Worm (Caenorhabditis elegans) whole organism, L1 larva: ENCODE measurements around the gene Y37E11AL.12.

Source experiments
- C04F5.9 ChIP-seq: sonication (generic microtip); optimal IDR thresholded peaks from 2 replicates; lab custom pipeline; 2016; ENCODE audit warnings: missing genetic modification characterization, missing compliant biosample characterization
- C34B4.2 ChIP-seq: sonication (generic microtip); optimal IDR thresholded peaks from 2 replicates; lab custom pipeline; 2017; ENCODE audit warnings: mild to moderate bottlenecking, missing genetic modification characterization, missing compliant biosample characterization
- aha-1 ChIP-seq: fragments of 150-350 bp; optimal IDR thresholded peaks from 2 replicates; lab custom pipeline; 2014; ENCODE audit warnings: missing biosample characterization, missing genetic modification characterization
- alr-1 ChIP-seq: fragments of 200-800 bp; sonication (Bioruptor generic); optimal IDR thresholded peaks from 2 replicates; lab custom pipeline; 2018; ENCODE audit warnings: borderline replicate concordance, mild to moderate bottlenecking, missing genetic modification characterization, missing compliant biosample characterization
- blmp-1 ChIP-seq: fragments of 150-350 bp; optimal IDR thresholded peaks from 2 replicates; lab custom pipeline; 2014; ENCODE audit warnings: missing biosample characterization, missing genetic modification characterization
- ceh-63 ChIP-seq: fragments of 200-800 bp; sonication (Bioruptor generic); optimal IDR thresholded peaks from 2 replicates; lab custom pipeline; 2018; ENCODE audit warnings: mild to moderate bottlenecking, missing genetic modification characterization, missing compliant biosample characterization
- ceh-88 ChIP-seq: fragments of 200-800 bp; sonication (Bioruptor generic); IDR thresholded peaks from 2 replicates; pipeline ENCODE4 v1.3.6; 2022; ENCODE audit warnings: missing genetic modification characterization, missing compliant biosample characterization
- ceh-90 ChIP-seq: sonication (generic microtip); optimal IDR thresholded peaks from 2 replicates; lab custom pipeline; 2016; ENCODE audit warnings: missing genetic modification characterization, missing compliant biosample characterization
- dsc-1 ChIP-seq: sonication (generic microtip); optimal IDR thresholded peaks from 2 replicates; lab custom pipeline; 2016; ENCODE audit warnings: mild to moderate bottlenecking, missing genetic modification characterization, missing compliant biosample characterization
- efl-3 ChIP-seq: fragments of 200-800 bp; sonication (Bioruptor generic); optimal IDR thresholded peaks from 2 replicates; lab custom pipeline; 2018; ENCODE audit warnings: mild to moderate bottlenecking, missing genetic modification characterization, missing compliant biosample characterization
- egl-13 ChIP-seq: sonication (generic microtip); optimal IDR thresholded peaks from 2 replicates; lab custom pipeline; 2016; ENCODE audit warnings: missing genotype, missing genetic modification reagents, missing genetic modification characterization, missing compliant biosample characterization
- elt-2 ChIP-seq: sonication (generic microtip); optimal IDR thresholded peaks from 2 replicates; lab custom pipeline; 2016; ENCODE audit warnings: missing genetic modification characterization, mild to moderate bottlenecking, inconsistent platforms, missing compliant biosample characterization, missing genetic modification reagents
- elt-3 ChIP-seq, 6 experiments: fragments of 150-350 bp in 1 of 6; sonication (generic microtip); optimal IDR thresholded peaks; 2 replicates each; lab custom pipeline; 2017 to 2018; ENCODE audit warnings: missing biosample characterization in 6 of 6, missing genetic modification characterization in 6 of 6, inconsistent platforms in 1 of 6
- ets-5 ChIP-seq: fragments of 200-800 bp; sonication (Bioruptor generic); IDR thresholded peaks from 2 replicates; pipeline ENCODE4 v1.3.6; 2022; ENCODE audit warnings: missing genetic modification characterization, missing compliant biosample characterization
- fkh-4 ChIP-seq: sonication (generic microtip); optimal IDR thresholded peaks from 2 replicates; lab custom pipeline; 2016; ENCODE audit warnings: missing compliant biosample characterization, missing genetic modification characterization, borderline replicate concordance
- grh-1 ChIP-seq: fragments of 200-800 bp; sonication (Bioruptor generic); IDR thresholded peaks from 2 replicates; pipeline ENCODE4 v1.3.6; 2022; ENCODE audit warnings: missing genetic modification reagents, missing genetic modification characterization, missing compliant biosample characterization
- hlh-4 ChIP-seq: sonication (generic microtip); optimal IDR thresholded peaks from 2 replicates; lab custom pipeline; 2016; ENCODE audit warnings: mild to moderate bottlenecking, missing genetic modification characterization, missing compliant biosample characterization
- isw-1 ChIP-seq: fragments of 200-800 bp; sonication (Bioruptor generic); IDR thresholded peaks from 2 replicates; pipeline ENCODE4 v1.3.6; 2022; ENCODE audit warnings: missing genetic modification characterization, missing compliant biosample characterization
- lin-35 ChIP-seq, 2 experiments: fragments of 150-350 bp; optimal IDR thresholded peaks; 2 replicates each; lab custom pipeline; 2014; ENCODE audit warnings: missing biosample characterization in 2 of 2, missing genetic modification characterization in 2 of 2, missing genetic modification reagents in 2 of 2
- lir-3 ChIP-seq: sonication (generic microtip); optimal IDR thresholded peaks from 2 replicates; lab custom pipeline; 2016; ENCODE audit warnings: mild to moderate bottlenecking, missing genetic modification characterization, moderate library complexity, missing compliant biosample characterization; ENCODE audit not compliant: poor library complexity
- mdl-1 ChIP-seq, 2 experiments: fragments of 150-350 bp; optimal IDR thresholded peaks; 2 replicates each; lab custom pipeline; 2014 to 2017; ENCODE audit warnings: missing biosample characterization in 2 of 2, missing genetic modification characterization in 2 of 2, inconsistent platforms in 1 of 2
- mep-1 ChIP-seq: fragments of 150-350 bp; optimal IDR thresholded peaks from 2 replicates; lab custom pipeline; 2014; ENCODE audit warnings: missing biosample characterization, missing genetic modification characterization
- nhr-11 ChIP-seq: fragments of 150-350 bp; optimal IDR thresholded peaks from 2 replicates; lab custom pipeline; 2014; ENCODE audit warnings: missing biosample characterization, missing genetic modification characterization
- nhr-20 ChIP-seq: sonication (generic microtip); optimal IDR thresholded peaks from 2 replicates; lab custom pipeline; 2016; ENCODE audit warnings: mild to moderate bottlenecking, missing genetic modification characterization, missing compliant biosample characterization
- nhr-28 ChIP-seq: fragments of 150-350 bp; optimal IDR thresholded peaks from 2 replicates; lab custom pipeline; 2014; ENCODE audit warnings: missing biosample characterization, missing genetic modification characterization
- nhr-71 ChIP-seq: sonication (generic microtip); optimal IDR thresholded peaks from 2 replicates; lab custom pipeline; 2016; ENCODE audit warnings: mild to moderate bottlenecking, missing genetic modification characterization, moderate library complexity, missing compliant biosample characterization
- nhr-84 ChIP-seq: sonication (generic microtip); optimal IDR thresholded peaks from 2 replicates; lab custom pipeline; 2017; ENCODE audit warnings: missing biosample characterization, missing genetic modification characterization
- pax-3 ChIP-seq: fragments of 200-800 bp; sonication (Bioruptor generic); optimal IDR thresholded peaks from 2 replicates; lab custom pipeline; 2018; ENCODE audit warnings: mild to moderate bottlenecking, missing genetic modification characterization, moderate library complexity, missing compliant biosample characterization
- pqm-1 ChIP-seq: sonication (generic microtip); optimal IDR thresholded peaks from 3 replicates; lab custom pipeline; 2017; ENCODE audit warnings: missing biosample characterization, missing genetic modification characterization
- skn-1 ChIP-seq: fragments of 150-350 bp; optimal IDR thresholded peaks from 2 replicates; lab custom pipeline; 2014; ENCODE audit warnings: missing biosample characterization, missing genetic modification characterization
- snpc-4 ChIP-seq: fragments of 150-350 bp; optimal IDR thresholded peaks from 2 replicates; lab custom pipeline; 2014; ENCODE audit warnings: missing biosample characterization, missing genetic modification characterization
- snu-23 ChIP-seq: sonication (generic microtip); optimal IDR thresholded peaks from 2 replicates; lab custom pipeline; 2016; ENCODE audit warnings: missing genetic modification characterization, missing compliant biosample characterization
- sox-4 ChIP-seq: sonication (generic microtip); optimal IDR thresholded peaks from 2 replicates; lab custom pipeline; 2016; ENCODE audit warnings: missing genetic modification characterization, missing compliant biosample characterization
- unc-130 ChIP-seq: fragments of 150-350 bp; optimal IDR thresholded peaks from 2 replicates; lab custom pipeline; 2017; ENCODE audit warnings: missing biosample characterization, missing genetic modification characterization, inconsistent platforms
- unc-86 ChIP-seq: sonication (generic microtip); optimal IDR thresholded peaks from 2 replicates; lab custom pipeline; 2016; ENCODE audit warnings: missing genetic modification characterization, missing compliant biosample characterization
- zag-1 ChIP-seq: fragments of 150-350 bp; optimal IDR thresholded peaks from 2 replicates; lab custom pipeline; 2014; ENCODE audit warnings: missing biosample characterization, missing genetic modification characterization
- zip-4 ChIP-seq: fragments of 200-800 bp; sonication (Bioruptor generic); optimal IDR thresholded peaks from 2 replicates; lab custom pipeline; 2018; ENCODE audit warnings: mild to moderate bottlenecking, missing genetic modification characterization, moderate library complexity, missing compliant biosample characterization

Gene Y37E11AL.12

DNA sequence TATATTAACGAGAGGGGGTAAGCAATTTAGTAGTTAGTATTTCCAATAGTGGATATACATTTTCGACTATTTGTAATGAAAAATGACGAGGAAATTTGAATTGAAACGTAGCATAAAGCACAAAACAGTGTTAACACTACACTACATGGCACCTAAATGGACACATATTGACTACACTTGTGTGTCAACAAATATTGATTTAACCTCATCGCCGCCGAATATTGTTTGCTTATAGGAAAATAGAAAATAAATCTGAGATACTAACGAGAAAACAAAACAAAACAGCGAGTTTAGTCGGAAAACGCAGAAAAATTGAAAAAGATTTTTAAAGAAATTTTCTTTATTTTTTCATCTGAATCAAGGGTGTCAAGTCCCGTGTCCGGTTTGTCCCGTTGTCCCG is 18.9 kb upstream of the Y37E11AL.12 start:
- no peak for TF ChIP-seq zip-4 (GFP tag; lab: Kevin White, UChicago)
- TF ChIP-seq skn-1 (tag; lab: Kevin White, UChicago), result no peak
- no peak for TF ChIP-seq egl-13 (tag; lab: Kevin White, UChicago)
- TF ChIP-seq sox-4 (tag; lab: Kevin White, UChicago), result no peak
- TF ChIP-seq mdl-1 (tag; optimal IDR thresholded peaks at IDR 0.05; lab: Kevin White, UChicago), result no peak
- TF ChIP-seq alr-1 (tag; lab: Kevin White, UChicago), result no peak
- no peak for TF ChIP-seq snu-23 (GFP tag; lab: Kevin White, UChicago)
- no peak for TF ChIP-seq pax-3 (tag; lab: Kevin White, UChicago)
- TF ChIP-seq snpc-4, result no peak
- TF ChIP-seq mep-1 (tag; lab: Kevin White, UChicago), result no peak
- no peak for TF ChIP-seq aha-1 (tag; lab: Kevin White, UChicago)
- no peak for TF ChIP-seq fkh-4 (tag; lab: Kevin White, UChicago)
- no peak for TF ChIP-seq efl-3 (GFP tag; lab: Kevin White, UChicago)
- no peak for TF ChIP-seq unc-130 (tag; lab: Kevin White, UChicago)
- TF ChIP-seq nhr-71 (tag; lab: Kevin White, UChicago), result no peak
- no peak for TF ChIP-seq nhr-84 (tag; lab: Kevin White, UChicago)

ce11 chrIV:3719057-3719456 is 17.3 kb upstream of the Y37E11AL.12 start, which contains the start of gene Y37E11AM.3:
Gene Y37E11AM.3 (minus strand): TSS chrIV:3719157.
- TF ChIP-seq ceh-90 (tag; lab: Kevin White, UChicago) (no peak), unc-86 (tag; lab: Kevin White, UChicago) (no peak), lin-35 (GFP tag; optimal IDR thresholded peaks at IDR 0.05; lab: Kevin White, UChicago) (no peak), aha-1 (tag; lab: Kevin White, UChicago) (no peak), pqm-1 (tag; lab: Kevin White, UChicago) (no peak)

ce11 chrIV:3710737-3711136 is 8.9 kb upstream of the Y37E11AL.12 start:
- no peak for TF ChIP-seq ceh-90 (tag; lab: Kevin White, UChicago)
- TF ChIP-seq ceh-88 (GFP tag; lab: Robert Waterston, UW), result no peak

DNA sequence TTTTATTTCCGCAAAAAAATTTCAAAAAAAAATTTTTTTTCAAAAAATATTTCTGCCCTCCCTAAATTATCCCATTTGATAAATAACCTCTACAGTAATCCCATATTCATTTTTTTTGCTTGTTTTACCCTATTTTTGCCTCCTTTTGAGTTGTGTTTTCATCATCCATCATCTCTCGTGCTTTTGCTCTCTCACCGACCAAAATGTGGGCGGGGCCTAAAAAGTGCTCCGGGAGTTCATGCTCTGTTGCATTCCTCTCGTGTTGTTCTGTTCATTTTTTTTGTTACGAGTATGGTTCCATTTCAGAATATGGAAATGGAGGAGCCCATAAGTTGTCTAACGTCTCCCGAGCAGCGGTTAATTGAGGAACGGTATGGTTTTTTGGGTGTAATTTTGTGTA is 7.4 kb upstream of the Y37E11AL.12 start, which contains the start of gene Y37E11AL.1:
TSS of gene Y37E11AL.1 (plus strand) at position 301 of the 400 bp plus-strand sequence.
- TF ChIP-seq ceh-63 (GFP tag; lab: Kevin White, UChicago) (no peak), ets-5 (no peak), nhr-20 (tag; lab: Kevin White, UChicago) (no peak), elt-3 (tag; optimal IDR thresholded peaks at IDR 0.05; lab: Kevin White, UChicago) (no peak), hlh-4 (tag; lab: Kevin White, UChicago) (no peak), blmp-1 (tag; lab: Kevin White, UChicago) (no peak), C34B4.2 (tag; lab: Kevin White, UChicago) (no peak), nhr-28 (tag; lab: Kevin White, UChicago) (no peak), isw-1 (no peak), grh-1 (GFP tag; lab: Robert Waterston, UW) (no peak), zag-1 (tag; lab: Kevin White, UChicago) (no peak), dsc-1 (tag; lab: Kevin White, UChicago) (no peak), elt-2 (no peak), unc-86 (tag; lab: Kevin White, UChicago) (no peak), skn-1 (tag; lab: Kevin White, UChicago) (no peak), ceh-90 (tag; lab: Kevin White, UChicago) (no peak), nhr-11 (tag; lab: Kevin White, UChicago) (no peak), lir-3 (tag; lab: Kevin White, UChicago) (no peak), aha-1 (tag; lab: Kevin White, UChicago) (no peak), C04F5.9 (tag; lab: Kevin White, UChicago) (no peak)
